Fruit fly (Drosophila melanogaster): Measurements from ENCODE around the gene spri.

spri gene

dm6 chrX:10587445-10587844, 2.2 kb upstream of the spri start (continued):
- TF ChIP-seq Hr4 (GFP tag; optimal IDR thresholded peaks at IDR 0.05) (peak; percentile 79), CG6854 (GFP tag; optimal IDR thresholded peaks at IDR 0.05) (no peak), CG11294 (GFP tag; IDR thresholded peaks at IDR 0.05) (peak; percentile 71), Ets96B (tag; optimal IDR thresholded peaks at IDR 0.05) (peak; percentile 61), Eip93F (GFP tag; optimal IDR thresholded peaks at IDR 0.05) (no peak), fd59A (GFP tag; optimal IDR thresholded peaks at IDR 0.05) (peak; percentile 54), svp (GFP tag) (peak; percentile 80), Gug (GFP tag; IDR thresholded peaks at IDR 0.05) (peak; percentile 81), fkh (GFP tag; optimal IDR thresholded peaks at IDR 0.05) (no peak), CG11762 (GFP tag; optimal IDR thresholded peaks at IDR 0.05; ENCODE audit: insufficient read depth) (no peak), vri (GFP tag; optimal IDR thresholded peaks at IDR 0.05) (no peak), Sox102F (GFP tag; optimal IDR thresholded peaks at IDR 0.05) (no peak), CG34406 (GFP tag; optimal IDR thresholded peaks at IDR 0.05) (peak; percentile 34), Hr38 (GFP tag; optimal IDR thresholded peaks at IDR 0.05) (no peak), CG8119 (GFP tag; IDR thresholded peaks at IDR 0.05) (peak; percentile 77), ss (GFP tag; optimal IDR thresholded peaks at IDR 0.05) (peak; percentile 58 to 71), CG7368 (GFP tag; optimal IDR thresholded peaks at IDR 0.05) (peak; percentile 53), CG16779 (tag; optimal IDR thresholded peaks at IDR 0.05) (peak; percentile 58), CG6792 (GFP tag; optimal IDR thresholded peaks at IDR 0.05) (peak; percentile 55), CG4318 (GFP tag; optimal IDR thresholded peaks at IDR 0.05) (no peak), dsx (GFP tag; optimal IDR thresholded peaks at IDR 0.05; ENCODE audit: poor library complexity, severe bottlenecking) (no peak), CG10669 (GFP tag; optimal IDR thresholded peaks at IDR 0.05) (peak; percentile 67), Sox15 (GFP tag; optimal IDR thresholded peaks at IDR 0.05) (peak; percentile 40), CG8319 (GFP tag; optimal IDR thresholded peaks at IDR 0.05) (no peak), CG10631 (GFP tag; optimal IDR thresholded peaks at IDR 0.05) (peak; percentile 67), CG1621 (tag; optimal IDR thresholded peaks at IDR 0.05) (peak; percentile 45), achi (GFP tag; optimal IDR thresholded peaks at IDR 0.05) (peak; percentile 65), CG31627 (GFP tag; optimal IDR thresholded peaks at IDR 0.05) (peak; percentile 63), esn (GFP tag; optimal IDR thresholded peaks at IDR 0.05) (peak; percentile 61), cyc (GFP tag; optimal IDR thresholded peaks at IDR 0.05) (peak; percentile 61), Sox14 (GFP tag; optimal IDR thresholded peaks at IDR 0.05) (peak; percentile 71), CG6808 (GFP tag; optimal IDR thresholded peaks at IDR 0.05) (no peak), CG3919 (GFP tag; optimal IDR thresholded peaks at IDR 0.05) (peak; percentile 73)

dm6 chrX:10586173-10586572, 951 bp upstream of the spri start:
- no peak for TF ChIP-seq fd59A (GFP tag; optimal IDR thresholded peaks at IDR 0.05)
- TF ChIP-seq CG9139 (GFP tag; optimal IDR thresholded peaks at IDR 0.05): no peak
- TF ChIP-seq Eip78C (GFP tag): no peak
- TF ChIP-seq CG7368 (GFP tag; optimal IDR thresholded peaks at IDR 0.05): no peak
- TF ChIP-seq CG16779 (tag; optimal IDR thresholded peaks at IDR 0.05): no peak
- TF ChIP-seq CG32006 (GFP tag; optimal IDR thresholded peaks at IDR 0.05): no peak
- TF ChIP-seq Eip75B (GFP tag; optimal IDR thresholded peaks at IDR 0.05): no peak

- TF ChIP-seq Smox (GFP tag; optimal IDR thresholded peaks at IDR 0.05) (peak; percentile 96), pdm3 (GFP tag; optimal IDR thresholded peaks at IDR 0.05) (peak; percentile 96), CG1621 (tag; optimal IDR thresholded peaks at IDR 0.05) (peak; percentile 92), achi (GFP tag; optimal IDR thresholded peaks at IDR 0.05) (peak; percentile 90), Hr39 (GFP tag; optimal IDR thresholded peaks at IDR 0.05) (peak; percentile 96), eg (GFP tag; IDR thresholded peaks at IDR 0.05) (peak; percentile 66), CG6163 (GFP tag; IDR thresholded peaks at IDR 0.05) (peak; percentile 95), CG3032 (tag; optimal IDR thresholded peaks at IDR 0.05) (peak; percentile 96), Gug (GFP tag; IDR thresholded peaks at IDR 0.05) (peak; percentile 74), CG6854 (GFP tag; optimal IDR thresholded peaks at IDR 0.05) (peak; percentile 75), CG6808 (GFP tag; optimal IDR thresholded peaks at IDR 0.05) (peak; percentile 87), Eip75B (GFP tag; optimal IDR thresholded peaks at IDR 0.05) (peak; percentile 97), dsx (GFP tag; optimal IDR thresholded peaks at IDR 0.05; ENCODE audit: poor library complexity, severe bottlenecking) (peak; percentile 97), Eip78C (GFP tag) (peak; percentile 99), CG4318 (GFP tag; optimal IDR thresholded peaks at IDR 0.05) (no peak), dac (GFP tag; optimal IDR thresholded peaks at IDR 0.05) (peak; percentile 36), CG31627 (GFP tag; optimal IDR thresholded peaks at IDR 0.05) (peak; percentile 97), ss (GFP tag; optimal IDR thresholded peaks at IDR 0.05) (peak; percentile 88 to 94), CG3919 (GFP tag; optimal IDR thresholded peaks at IDR 0.05) (peak; percentile 96), CG11902 (GFP tag; optimal IDR thresholded peaks at IDR 0.05) (peak; percentile 92), Ets21C (GFP tag; optimal IDR thresholded peaks at IDR 0.05) (peak; percentile 93), acj6 (GFP tag; optimal IDR thresholded peaks at IDR 0.05) (peak; percentile 94), vri (GFP tag; optimal IDR thresholded peaks at IDR 0.05) (peak; percentile 86), CG9139 (GFP tag; optimal IDR thresholded peaks at IDR 0.05) (peak; percentile 80), cyc (GFP tag; optimal IDR thresholded peaks at IDR 0.05) (peak; percentile 97), CG10631 (GFP tag; optimal IDR thresholded peaks at IDR 0.05) (peak; percentile 95), CG10669 (GFP tag; optimal IDR thresholded peaks at IDR 0.05) (peak; percentile 95)
Measured at dm6 chrX:10584461-10584860, 761 bp downstream of the spri start.

Data from whole organism, prepupa.